Worm (Caenorhabditis elegans): ENCODE data around the gene pho-1.

Gene pho-1

DNA sequence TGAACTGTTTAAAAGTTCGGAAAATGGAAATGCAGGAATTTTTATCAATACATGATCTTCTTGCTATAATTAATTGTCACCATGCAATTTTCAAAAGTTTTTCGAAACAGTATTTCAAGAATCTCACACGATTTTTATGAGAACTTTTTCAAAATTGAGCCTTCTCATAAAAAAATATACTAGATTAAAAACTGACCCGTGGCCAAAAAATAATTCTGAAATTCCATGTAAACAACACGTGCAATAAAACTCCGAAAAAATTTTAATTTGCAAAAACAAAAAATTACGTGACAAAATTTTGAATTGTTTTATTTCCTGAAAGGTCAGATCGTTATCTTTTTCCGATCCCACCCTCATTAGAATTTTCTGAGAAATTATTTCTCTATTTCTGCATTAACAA, 40.1 kb downstream of the pho-1 start, which contains the start of gene C34F11.5:
Gene C34F11.5, plus strand, starts transcription at position 301 of the 400 bp plus-strand sequence.
- no peak for TF ChIP-seq ets-7 (tag; optimal IDR thresholded peaks at IDR 0.05)
- TF ChIP-seq scrt-1 (GFP tag; IDR thresholded peaks at IDR 0.05) = no peak
- no peak for TF ChIP-seq tbx-11 (GFP tag; IDR thresholded peaks at IDR 0.05)
- TF ChIP-seq hmbx-1 (tag; optimal IDR thresholded peaks at IDR 0.05) = no peak
- no peak for TF ChIP-seq ceh-13 (GFP tag; optimal IDR thresholded peaks at IDR 0.05)
- no peak for TF ChIP-seq B0310.2 (tag; optimal IDR thresholded peaks at IDR 0.05)
- TF ChIP-seq hmg-4 (GFP tag; optimal IDR thresholded peaks at IDR 0.05) = no peak
- no peak for TF ChIP-seq aly-1 (tag; optimal IDR thresholded peaks at IDR 0.05)

- TF ChIP-seq hnd-1 (tag; optimal IDR thresholded peaks at IDR 0.05) = no peak
- TF ChIP-seq flt-1 (GFP tag; IDR thresholded peaks at IDR 0.05) = no peak
- no peak for TF ChIP-seq tbx-11 (GFP tag; IDR thresholded peaks at IDR 0.05)
Observed at ce11 chrII:5194066-5194465, 41.6 kb downstream of the pho-1 start, which contains the start of gene msp-49. TSS of gene msp-49 (plus strand) at chrII:5194366.

ce11 chrII:5191766-5192165, 43.9 kb downstream of the pho-1 start:
- no peak for TF ChIP-seq tbx-11 (GFP tag; IDR thresholded peaks at IDR 0.05)
- TF ChIP-seq pes-1 (GFP tag; IDR thresholded peaks at IDR 0.05) = no peak
- no peak for TF ChIP-seq tbx-37 (GFP tag; conservative IDR thresholded peaks at IDR 0.05)
- no peak for TF ChIP-seq ama-1 (optimal IDR thresholded peaks at IDR 0.05)

- no peak for TF ChIP-seq ama-1 (optimal IDR thresholded peaks at IDR 0.05)
- TF ChIP-seq ceh-36 (tag; optimal IDR thresholded peaks at IDR 0.05) = no peak
- TF ChIP-seq tbx-37 (GFP tag; conservative IDR thresholded peaks at IDR 0.05) = no peak
- TF ChIP-seq tra-4 (tag; optimal IDR thresholded peaks at IDR 0.05) = no peak
- no peak for TF ChIP-seq pes-1 (GFP tag; IDR thresholded peaks at IDR 0.05)
- TF ChIP-seq tbx-11 (GFP tag; IDR thresholded peaks at IDR 0.05) = no peak
- TF ChIP-seq scrt-1 (GFP tag; IDR thresholded peaks at IDR 0.05) = no peak
- TF ChIP-seq B0310.2 (tag; optimal IDR thresholded peaks at IDR 0.05) = no peak
- TF ChIP-seq hmbx-1 (tag; optimal IDR thresholded peaks at IDR 0.05) = no peak
- TF ChIP-seq aly-1 (tag; optimal IDR thresholded peaks at IDR 0.05) = no peak
Observed at ce11 chrII:5187934-5188333, 47.7 kb downstream of the pho-1 start.

ce11 chrII:5187469-5187868, 48.2 kb downstream of the pho-1 start, which contains the start of gene crh-2:
TSS of gene crh-2 (minus strand) at chrII:5187569.
- TF ChIP-seq sea-1 (GFP tag; conservative IDR thresholded peaks at IDR 0.05) (no peak), B0310.2 (tag; optimal IDR thresholded peaks at IDR 0.05) (no peak), tbx-37 (GFP tag; conservative IDR thresholded peaks at IDR 0.05) (no peak), hmg-4 (GFP tag; optimal IDR thresholded peaks at IDR 0.05) (no peak), ceh-36 (tag; optimal IDR thresholded peaks at IDR 0.05) (no peak), flt-1 (GFP tag; IDR thresholded peaks at IDR 0.05) (no peak), ceh-13 (GFP tag; optimal IDR thresholded peaks at IDR 0.05) (no peak), ama-1 (optimal IDR thresholded peaks at IDR 0.05) (no peak), aly-1 (tag; optimal IDR thresholded peaks at IDR 0.05) (no peak), F13C5.2 (tag; optimal IDR thresholded peaks at IDR 0.05) (no peak)

- TF ChIP-seq hmbx-1 (tag; optimal IDR thresholded peaks at IDR 0.05) = no peak
- no peak for TF ChIP-seq tbx-11 (GFP tag; IDR thresholded peaks at IDR 0.05)
- no peak for TF ChIP-seq scrt-1 (GFP tag; IDR thresholded peaks at IDR 0.05)
- no peak for TF ChIP-seq ets-7 (tag; optimal IDR thresholded peaks at IDR 0.05)
Observed at ce11 chrII:5186870-5187269, 48.8 kb downstream of the pho-1 start.

- no peak for TF ChIP-seq tra-4 (tag; optimal IDR thresholded peaks at IDR 0.05)
Observed at ce11 chrII:5185955-5186539, 49.6 kb downstream of the pho-1 start.

DNA sequence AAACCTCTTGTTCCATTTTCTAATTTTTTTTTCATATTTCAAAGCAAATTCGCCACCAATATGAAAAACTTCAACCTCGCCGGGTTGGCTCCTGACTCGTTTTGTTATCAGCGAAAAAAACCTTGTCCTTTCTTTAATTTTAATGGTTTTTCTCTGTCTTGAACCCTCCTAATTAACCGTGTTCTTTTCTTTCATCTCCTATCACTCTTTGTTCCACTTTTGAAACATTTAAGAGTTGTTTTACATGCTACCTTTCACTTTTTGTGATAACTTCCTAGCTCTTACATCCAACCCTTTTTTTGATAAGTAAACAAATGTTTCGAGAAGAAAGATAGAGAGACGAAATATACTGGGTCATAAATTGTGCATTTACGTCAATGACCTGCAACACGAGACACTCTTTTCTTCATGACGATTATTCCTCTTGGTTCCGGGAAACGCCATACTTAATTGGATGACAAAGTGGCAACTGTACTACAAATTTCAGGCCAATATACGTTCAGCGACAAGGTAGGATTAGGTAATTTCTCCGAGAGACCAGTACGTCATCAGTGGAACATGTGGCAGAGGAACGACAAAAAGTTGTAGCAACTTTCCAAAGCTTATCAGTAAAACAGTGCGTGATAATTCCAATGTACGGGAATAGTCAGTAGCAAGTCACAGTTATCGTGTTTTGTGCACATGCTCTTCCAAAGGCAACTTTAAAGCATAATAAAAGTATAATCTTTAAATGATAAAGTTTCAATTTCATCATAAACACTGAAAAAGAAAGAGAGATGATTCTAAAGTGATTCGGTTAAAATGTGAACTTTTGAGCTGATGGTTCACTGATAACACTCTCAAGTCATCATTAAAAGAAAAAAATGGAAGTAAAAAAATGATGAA, 50.7 kb downstream of the pho-1 start:
- no peak for TF ChIP-seq hnd-1 (tag; optimal IDR thresholded peaks at IDR 0.05)
- TF ChIP-seq tbx-11 (GFP tag; IDR thresholded peaks at IDR 0.05) = no peak
- TF ChIP-seq scrt-1 (GFP tag; IDR thresholded peaks at IDR 0.05) = no peak
- TF ChIP-seq aly-1 (tag; optimal IDR thresholded peaks at IDR 0.05) = no peak
- TF ChIP-seq tra-4 (tag; optimal IDR thresholded peaks at IDR 0.05) = no peak
- TF ChIP-seq hmbx-1 (tag; optimal IDR thresholded peaks at IDR 0.05) = no peak
- TF ChIP-seq pes-1 (GFP tag; IDR thresholded peaks at IDR 0.05) = no peak
- TF ChIP-seq hmg-4 (GFP tag; optimal IDR thresholded peaks at IDR 0.05) = no peak
- no peak for TF ChIP-seq ets-7 (tag; optimal IDR thresholded peaks at IDR 0.05)
- no peak for TF ChIP-seq ceh-13 (GFP tag; optimal IDR thresholded peaks at IDR 0.05)
- no peak for TF ChIP-seq F13C5.2 (tag; optimal IDR thresholded peaks at IDR 0.05)
- no peak for TF ChIP-seq B0310.2 (tag; optimal IDR thresholded peaks at IDR 0.05)
- no peak for TF ChIP-seq ceh-36 (tag; optimal IDR thresholded peaks at IDR 0.05)

DNA sequence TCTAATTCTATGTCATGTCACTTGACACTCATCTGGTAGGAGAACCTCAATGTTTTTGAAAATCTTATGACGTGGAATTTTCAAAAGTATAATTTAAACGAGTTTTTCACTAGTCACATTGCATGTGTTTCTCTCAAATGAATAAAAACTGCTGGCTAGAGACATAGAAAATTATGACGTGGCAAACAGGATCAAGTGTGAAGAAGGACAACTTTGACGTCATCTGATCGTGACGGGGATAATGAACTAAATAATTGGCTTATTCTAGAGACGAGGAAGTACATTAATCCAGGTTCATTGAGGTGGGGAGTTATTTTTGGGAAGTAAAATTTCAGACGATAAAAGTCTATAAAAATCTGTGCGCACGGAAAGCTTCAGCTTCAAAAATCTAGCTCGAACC, 52.4 kb downstream of the pho-1 start:
- TF ChIP-seq hmbx-1 (tag; optimal IDR thresholded peaks at IDR 0.05) (no peak), tra-4 (tag; optimal IDR thresholded peaks at IDR 0.05) (no peak), scrt-1 (GFP tag; IDR thresholded peaks at IDR 0.05) (no peak), tbx-11 (GFP tag; IDR thresholded peaks at IDR 0.05) (no peak), hmg-4 (GFP tag; optimal IDR thresholded peaks at IDR 0.05) (no peak), B0310.2 (tag; optimal IDR thresholded peaks at IDR 0.05) (no peak), ama-1 (optimal IDR thresholded peaks at IDR 0.05) (no peak), F13C5.2 (tag; optimal IDR thresholded peaks at IDR 0.05) (no peak), tbx-37 (GFP tag; conservative IDR thresholded peaks at IDR 0.05) (no peak), pes-1 (GFP tag; IDR thresholded peaks at IDR 0.05) (no peak), ceh-13 (GFP tag; optimal IDR thresholded peaks at IDR 0.05) (no peak)

Measured in whole organism, early embryonic.